Worm (Caenorhabditis elegans) whole organism, young adult: ENCODE results near the gene T24E12.10.

Experiments used
- madf-6 ChIP-seq: fragments of 200-800 bp; sonication (Bioruptor generic); IDR thresholded peaks from 2 replicates; pipeline ENCODE4 v1.3.6; 2022; ENCODE audit warnings: missing genetic modification reagents, missing genetic modification characterization, missing compliant biosample characterization
- madf-8 ChIP-seq: fragments of 200-800 bp; sonication (Bioruptor generic); conservative IDR thresholded peaks from 2 replicates; pipeline ENCODE4 v1.3.6; 2022; ENCODE audit warnings: missing genetic modification reagents, missing genetic modification characterization, missing compliant biosample characterization
- snpc-3.4 ChIP-seq: sonication (generic microtip); optimal IDR thresholded peaks from 2 replicates; lab custom pipeline; 2017; ENCODE audit warnings: missing genetic modification characterization, mild to moderate bottlenecking, missing compliant biosample characterization, antibody characterized with exemption, moderate library complexity, missing genotype, missing genetic modification reagents

- TF ChIP-seq madf-6 (GFP tag; lab: Robert Waterston, UW), result no peak
- TF ChIP-seq snpc-3.4 (tag; lab: Kevin White, UChicago), result no peak
- TF ChIP-seq madf-8, result no peak
Observed at ce11 chrII:3793336-3793735, 20.3 kb upstream of the T24E12.10 start, which contains the start of gene fbxb-99.
